Worm (Caenorhabditis elegans): ENCODE results near the gene F35E8.13.

DNA sequence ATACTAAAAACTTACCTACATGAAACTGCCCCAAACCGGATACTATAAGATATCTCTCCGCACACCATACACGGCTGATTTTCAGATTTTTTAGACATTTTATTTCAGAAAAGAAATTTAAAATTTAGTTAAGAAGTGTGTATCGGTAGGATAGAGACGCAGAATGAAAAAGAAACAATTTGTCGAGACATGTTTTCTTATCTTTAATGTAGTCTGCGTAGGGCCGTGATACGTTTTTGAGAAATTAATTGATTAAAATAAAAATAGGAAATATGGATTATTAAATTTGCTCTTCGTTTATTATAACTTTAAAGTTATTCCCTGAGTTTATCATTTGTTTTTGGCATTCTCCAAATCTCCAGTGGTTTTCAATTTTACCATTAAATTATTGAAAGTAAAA is 1.2 kb downstream of the F35E8.13 start, which contains the start of gene nhr-108:
- TF ChIP-seq elt-1 (tag; optimal IDR thresholded peaks at IDR 0.05) (no peak), unc-39 (tag; optimal IDR thresholded peaks at IDR 0.05) (no peak), nhr-28 (tag; optimal IDR thresholded peaks at IDR 0.05) (no peak), nhr-12 (tag; optimal IDR thresholded peaks at IDR 0.05) (no peak), nhr-11 (tag; optimal IDR thresholded peaks at IDR 0.05) (no peak), fkh-10 (GFP tag; optimal IDR thresholded peaks at IDR 0.05) (no peak)
